Worm (Caenorhabditis elegans) whole organism, late embryonic: Measurements from ENCODE around the gene aqp-5.

Experiments used
- dmd-4 ChIP-seq: sonication (generic microtip); optimal IDR thresholded peaks from 2 replicates; lab custom pipeline; 2016; ENCODE audit warnings: borderline replicate concordance, missing genetic modification characterization, missing compliant biosample characterization
- mec-3 ChIP-seq: sonication (generic microtip); optimal IDR thresholded peaks from 2 replicates; lab custom pipeline; 2016; ENCODE audit warnings: borderline replicate concordance, missing genetic modification characterization, missing compliant biosample characterization
- nfya-1 ChIP-seq: sonication (generic microtip); optimal IDR thresholded peaks from 2 replicates; lab custom pipeline; 2017; ENCODE audit warnings: missing genetic modification characterization, mild to moderate bottlenecking, missing compliant biosample characterization, antibody characterized with exemption, moderate library complexity
- ref-2 ChIP-seq: sonication (generic microtip); optimal IDR thresholded peaks from 2 replicates; lab custom pipeline; 2016; ENCODE audit warnings: missing genetic modification characterization, missing compliant biosample characterization

- no peak for TF ChIP-seq mec-3 (tag; lab: Kevin White, UChicago)
- TF ChIP-seq nfya-1, result no peak
- no peak for TF ChIP-seq ref-2 (tag; lab: Kevin White, UChicago)
- TF ChIP-seq dmd-4, result no peak
These were observed 5.2 kb downstream of the aqp-5 start, which contains the start of gene C35A5.4 for ce11 chrV:10496733-10497132.
